Worm (Caenorhabditis elegans) whole organism, L3 larva: ENCODE measurements around the gene nhr-7.

ENCODE experiments used
- ama-1 ChIP-seq: fragments of 150-350 bp; optimal IDR thresholded peaks from 2 replicates; lab custom pipeline; 2018
- fos-1 ChIP-seq: fragments of 150-350 bp; optimal IDR thresholded peaks from 2 replicates; lab custom pipeline; 2014; ENCODE audit warnings: missing biosample characterization, missing genetic modification characterization
- mdl-1 ChIP-seq: fragments of 150-350 bp; optimal IDR thresholded peaks from 2 replicates; lab custom pipeline; 2014; ENCODE audit warnings: missing biosample characterization, missing genetic modification characterization
- nhr-23 ChIP-seq: fragments of 150-350 bp; optimal IDR thresholded peaks from 2 replicates; lab custom pipeline; 2014; ENCODE audit warnings: missing biosample characterization, missing genetic modification reagents, missing genetic modification characterization
- nhr-237 ChIP-seq: fragments of 150-350 bp; optimal IDR thresholded peaks from 2 replicates; lab custom pipeline; 2014; ENCODE audit warnings: missing biosample characterization, missing genetic modification characterization
- nhr-25 ChIP-seq: sonication (generic microtip); optimal IDR thresholded peaks from 2 replicates; lab custom pipeline; 2017; ENCODE audit warnings: missing biosample characterization, missing genetic modification characterization
- nhr-67 ChIP-seq: fragments of 150-350 bp; optimal IDR thresholded peaks from 2 replicates; lab custom pipeline; 2014; ENCODE audit warnings: missing biosample characterization, missing genetic modification characterization
- nhr-77 ChIP-seq: fragments of 150-350 bp; optimal IDR thresholded peaks from 2 replicates; lab custom pipeline; 2014; ENCODE audit warnings: missing biosample characterization, missing genetic modification characterization
- skn-1 ChIP-seq: fragments of 150-350 bp; optimal IDR thresholded peaks from 2 replicates; lab custom pipeline; 2014; ENCODE audit warnings: missing biosample characterization, missing genetic modification characterization
- snpc-4 ChIP-seq: fragments of 150-350 bp; optimal IDR thresholded peaks from 2 replicates; lab custom pipeline; 2014; ENCODE audit warnings: missing biosample characterization, missing genetic modification characterization
- tbx-2 ChIP-seq: sonication (generic microtip); optimal IDR thresholded peaks from 2 replicates; lab custom pipeline; 2016; ENCODE audit warnings: mild to moderate bottlenecking, missing genetic modification characterization, missing compliant biosample characterization
- unc-62 ChIP-seq: fragments of 150-350 bp; sonication (generic microtip); optimal IDR thresholded peaks from 4 replicates; lab custom pipeline; 2014; ENCODE audit warnings: missing biosample characterization, missing genetic modification reagents, missing genetic modification characterization
- ztf-11 ChIP-seq: fragments of 150-350 bp; optimal IDR thresholded peaks from 2 replicates; lab custom pipeline; 2014; ENCODE audit warnings: missing biosample characterization, missing genetic modification characterization

DNA sequence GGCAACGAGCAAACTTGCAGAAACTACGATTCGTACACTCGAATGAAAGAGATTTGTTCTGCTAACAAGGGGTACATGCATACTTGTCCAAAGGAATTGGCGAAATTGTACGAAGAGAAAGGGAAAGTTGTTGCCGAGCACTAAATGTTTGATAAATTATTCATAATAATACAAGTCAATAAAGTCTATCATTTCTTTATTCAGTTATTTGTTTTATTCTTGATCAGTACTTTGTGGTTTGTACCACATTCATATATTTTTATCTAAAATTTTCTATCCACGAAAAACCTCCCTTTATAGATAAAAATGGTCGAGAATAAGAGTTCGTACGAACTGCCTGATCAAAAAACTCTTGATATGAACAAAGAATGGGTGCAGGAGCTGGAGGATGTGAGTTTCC, 49.3 kb upstream of the nhr-7 start, which contains the start of gene edg-1:
- TF ChIP-seq nhr-67 (tag; lab: Kevin White, UChicago), result no peak
- no peak for TF ChIP-seq nhr-23
- no peak for TF ChIP-seq nhr-77
- no peak for TF ChIP-seq unc-62 (GFP tag; lab: Kevin White, UChicago)
- TF ChIP-seq tbx-2 (tag; lab: Kevin White, UChicago), result no peak
- no peak for TF ChIP-seq ztf-11 (tag; lab: Kevin White, UChicago)
- no peak for TF ChIP-seq ama-1 (lab: Kevin White, UChicago)
- TF ChIP-seq skn-1 (tag; lab: Kevin White, UChicago), result no peak
- no peak for TF ChIP-seq fos-1 (tag; lab: Kevin White, UChicago)
- TF ChIP-seq snpc-4 (tag; lab: Kevin White, UChicago), result no peak
- TF ChIP-seq mdl-1 (tag; lab: Kevin White, UChicago), result no peak
- TF ChIP-seq nhr-237, result no peak
- no peak for TF ChIP-seq nhr-25
